Fruit fly (Drosophila melanogaster): Measurements from ENCODE around the gene CG32181.
A peak's percentile ranks its signal among the peaks of the same experiment; 100 is the strongest.

The CG32181 gene

dm6 chr3L:17802107-17802506, 42.6 kb downstream of the CG32181 start, which contains the start of gene NUCB1 (continued):
- TF ChIP-seq toy (GFP tag; IDR thresholded peaks at IDR 0.05) (no peak), CTCF (GFP tag; optimal IDR thresholded peaks at IDR 0.05) (no peak), Lpt (GFP tag; optimal IDR thresholded peaks at IDR 0.05) (no peak), CG10209 (GFP tag; optimal IDR thresholded peaks at IDR 0.05) (peak; percentile 36), Sry-δ (GFP tag; optimal IDR thresholded peaks at IDR 0.05) (peak; percentile 41), CG10565 (GFP tag; optimal IDR thresholded peaks at IDR 0.05) (no peak), H15 (GFP tag; IDR thresholded peaks at IDR 0.05) (no peak), Tbp (GFP tag; optimal IDR thresholded peaks at IDR 0.05) (no peak), CG2712 (tag; optimal IDR thresholded peaks at IDR 0.05) (peak; percentile 55), Camta (GFP tag; optimal IDR thresholded peaks at IDR 0.05) (peak; percentile 15), CG6272 (GFP tag; IDR thresholded peaks at IDR 0.05) (no peak), CG14441 (GFP tag; IDR thresholded peaks at IDR 0.05) (no peak), Sin3A (optimal IDR thresholded peaks at IDR 0.05) (peak; percentile 11), gsb-n (tag; optimal IDR thresholded peaks at IDR 0.05) (no peak), dysf (GFP tag; IDR thresholded peaks at IDR 0.05) (0 out of 3 replicates have a peak, but pooled peaks have one; percentile 33), CG17385 (GFP tag; optimal IDR thresholded peaks at IDR 0.05) (no peak), fru (optimal IDR thresholded peaks at IDR 0.05) (no peak), Nf-YC (tag; optimal IDR thresholded peaks at IDR 0.05) (no peak), Lim3 (GFP tag; IDR thresholded peaks at IDR 0.05) (no peak), Hmr (GFP tag; optimal IDR thresholded peaks at IDR 0.05) (peak; percentile 72), Dfd (GFP tag; optimal IDR thresholded peaks at IDR 0.05) (no peak), Drgx (GFP tag; IDR thresholded peaks at IDR 0.05) (no peak), CG12659 (GFP tag; optimal IDR thresholded peaks at IDR 0.05) (peak; percentile 63), CG33557 (GFP tag; optimal IDR thresholded peaks at IDR 0.05) (peak; percentile 25), CG13424 (tag; optimal IDR thresholded peaks at IDR 0.05) (no peak), twi (tag; optimal IDR thresholded peaks at IDR 0.05) (peak; percentile 27), Sox100B (GFP tag; optimal IDR thresholded peaks at IDR 0.05) (no peak), CG12299 (tag; optimal IDR thresholded peaks at IDR 0.05) (no peak), gfzf (GFP tag; optimal IDR thresholded peaks at IDR 0.05) (peak; percentile 97), ftz-f1 (GFP tag; optimal IDR thresholded peaks at IDR 0.05) (no peak), cad (GFP tag; optimal IDR thresholded peaks at IDR 0.05) (no peak), Ada2b (GFP tag; IDR thresholded peaks at IDR 0.05) (no peak), CG5180 (GFP tag; optimal IDR thresholded peaks at IDR 0.05) (no peak), CG34224 (GFP tag; IDR thresholded peaks at IDR 0.05; ENCODE audit: partially characterized antibody) (peak; percentile 21; the same call in 1 of the 3 replicates), Dbx (GFP tag; IDR thresholded peaks at IDR 0.05) (peak; percentile 69; the same call in 2 of the 3 replicates), ci (GFP tag; IDR thresholded peaks at IDR 0.05) (peak; percentile 60), Adf1 (GFP tag; IDR thresholded peaks at IDR 0.05) (no peak), CG2116 (GFP tag; optimal IDR thresholded peaks at IDR 0.05) (peak; percentile 56), mam (GFP tag; optimal IDR thresholded peaks at IDR 0.05) (peak; percentile 64), CG4360 (GFP tag; IDR thresholded peaks at IDR 0.05) (no peak), ATbp (GFP tag; optimal IDR thresholded peaks at IDR 0.05) (no peak), eyg (GFP tag; optimal IDR thresholded peaks at IDR 0.05) (no peak), CG14050 (GFP tag; IDR thresholded peaks at IDR 0.05) (no peak), CG2875 (GFP tag; optimal IDR thresholded peaks at IDR 0.05) (peak; percentile 17), stc (GFP tag; IDR thresholded peaks at IDR 0.05) (no peak), CHES-1-like (GFP tag; optimal IDR thresholded peaks at IDR 0.05) (peak; percentile 36), chn (GFP tag; optimal IDR thresholded peaks at IDR 0.05) (peak; percentile 3), CG17912 (GFP tag; optimal IDR thresholded peaks at IDR 0.05) (peak; percentile 63), CG7987 (GFP tag; optimal IDR thresholded peaks at IDR 0.05) (peak; percentile 16), CG12744 (GFP tag; optimal IDR thresholded peaks at IDR 0.05) (peak; percentile 47), NC2α (GFP tag; optimal IDR thresholded peaks at IDR 0.05) (peak; percentile 30), sima (GFP tag; optimal IDR thresholded peaks at IDR 0.05) (no peak), unc-4 (GFP tag; IDR thresholded peaks at IDR 0.05; ENCODE audit: partially characterized antibody) (peak; percentile 26; the same call in 1 of the 2 replicates)
